Worm (Caenorhabditis elegans) whole organism, young adult: Measurements from ENCODE around the gene cpsf-4.

ENCODE experiments used
- B0336.3 ChIP-seq: fragments of 200-800 bp; sonication (Bioruptor generic); IDR thresholded peaks from 2 replicates; pipeline ENCODE4 v1.3.6; 2022; ENCODE audit warnings: missing genetic modification characterization, missing compliant biosample characterization
- D2030.7 ChIP-seq: fragments of 200-800 bp; sonication (Bioruptor generic); IDR thresholded peaks from 2 replicates; pipeline ENCODE4 v1.3.6; 2022; ENCODE audit warnings: missing genetic modification reagents, missing genetic modification characterization, missing compliant biosample characterization
- F49E8.2 ChIP-seq: sonication (generic microtip); optimal IDR thresholded peaks from 3 replicates; lab custom pipeline; 2017; ENCODE audit warnings: missing genetic modification characterization, mild to moderate bottlenecking, missing compliant biosample characterization, antibody characterized with exemption, moderate library complexity; ENCODE audit not compliant: insufficient read depth
- F52B5.7 ChIP-seq: sonication (generic microtip); optimal IDR thresholded peaks from 2 replicates; lab custom pipeline; 2016; ENCODE audit warnings: mild to moderate bottlenecking, missing genetic modification characterization, missing compliant biosample characterization
- F55B11.4 ChIP-seq: sonication (generic microtip); optimal IDR thresholded peaks from 2 replicates; lab custom pipeline; 2016; ENCODE audit warnings: missing compliant biosample characterization, missing genetic modification characterization, borderline replicate concordance; ENCODE audit not compliant: insufficient read depth
- T07F8.4 ChIP-seq: sonication (generic microtip); optimal IDR thresholded peaks from 2 replicates; lab custom pipeline; 2016; ENCODE audit warnings: mild to moderate bottlenecking, missing genetic modification characterization, moderate library complexity, missing compliant biosample characterization
- Y53F4B.3 ChIP-seq: fragments of 200-800 bp; sonication (Bioruptor generic); IDR thresholded peaks from 2 replicates; pipeline ENCODE4 v1.3.6; 2022; ENCODE audit warnings: missing genetic modification reagents, missing genetic modification characterization, missing compliant biosample characterization
- Y53G8AR.9 ChIP-seq: fragments of 200-800 bp; sonication (Bioruptor generic); conservative IDR thresholded peaks from 2 replicates; pipeline ENCODE4 v1.3.6; 2022; ENCODE audit warnings: missing genetic modification reagents, missing genetic modification characterization, missing compliant biosample characterization
- Y56A3A.18 ChIP-seq: fragments of 200-800 bp; sonication (Bioruptor generic); IDR thresholded peaks from 2 replicates; pipeline ENCODE4 v1.3.6; 2022; ENCODE audit warnings: missing genetic modification reagents, missing genetic modification characterization, missing compliant biosample characterization
- Y67H2A.10 ChIP-seq: fragments of 200-800 bp; sonication (Bioruptor generic); conservative IDR thresholded peaks from 2 replicates; pipeline ENCODE4 v1.3.6; 2022; ENCODE audit warnings: missing genetic modification reagents, missing genetic modification characterization, missing compliant biosample characterization
- ama-1 ChIP-seq, 3 experiments: fragments of 150-350 bp in 1 of 3; sonication (generic microtip) in 2 of 3; optimal IDR thresholded peaks; 2 replicates each; lab custom pipeline; 2014 to 2018; ENCODE audit warnings: missing biosample characterization in 2 of 3, missing genetic modification characterization in 2 of 3, missing genetic modification reagents in 2 of 3
- attf-5 ChIP-seq: fragments of 200-800 bp; sonication (Bioruptor generic); optimal IDR thresholded peaks from 2 replicates; lab custom pipeline; 2018; ENCODE audit warnings: mild to moderate bottlenecking, missing genetic modification characterization, missing compliant biosample characterization
- ccch-3 ChIP-seq: fragments of 200-800 bp; sonication (Bioruptor generic); optimal IDR thresholded peaks from 2 replicates; lab custom pipeline; 2018; ENCODE audit warnings: mild to moderate bottlenecking, missing genetic modification characterization, missing compliant biosample characterization
- cebp-1 ChIP-seq, 2 experiments: fragments of 200-800 bp in 1 of 2; sonication (Bioruptor generic) in 1 of 2; sonication (generic microtip) in 1 of 2; IDR thresholded peaks in 1 of 2; optimal IDR thresholded peaks in 1 of 2; 2 replicates each; pipeline versions ENCODE4 v1.3.6 to Lab custom; 2017 to 2022; ENCODE audit warnings: missing compliant biosample characterization in 2 of 2, missing genetic modification characterization in 2 of 2, mild to moderate bottlenecking in 1 of 2, missing genetic modification reagents in 1 of 2, moderate library complexity in 1 of 2
- cebp-2 ChIP-seq: fragments of 200-800 bp; sonication (Bioruptor generic); IDR thresholded peaks from 2 replicates; pipeline ENCODE4 v1.3.6; 2022; ENCODE audit warnings: missing genetic modification characterization, missing compliant biosample characterization
- ceh-27 ChIP-seq: fragments of 200-800 bp; sonication (Bioruptor generic); optimal IDR thresholded peaks from 2 replicates; lab custom pipeline; 2018; ENCODE audit warnings: mild to moderate bottlenecking, missing genetic modification characterization, moderate library complexity, missing compliant biosample characterization
- ceh-58 ChIP-seq: fragments of 200-800 bp; sonication (Bioruptor generic); IDR thresholded peaks from 2 replicates; pipeline ENCODE4 v1.3.6; 2022; ENCODE audit warnings: missing genetic modification characterization, missing compliant biosample characterization
- dox-1 ChIP-seq: fragments of 200-800 bp; sonication (Bioruptor generic); IDR thresholded peaks from 2 replicates; pipeline ENCODE4 v1.3.6; 2022; ENCODE audit warnings: missing genetic modification reagents, missing genetic modification characterization, missing compliant biosample characterization
- egl-44 ChIP-seq: fragments of 200-800 bp; sonication (Bioruptor generic); IDR thresholded peaks from 2 replicates; pipeline ENCODE4 v1.3.6; 2022; ENCODE audit warnings: missing genetic modification reagents, missing genetic modification characterization, missing compliant biosample characterization
- ekl-4 ChIP-seq: fragments of 200-800 bp; sonication (Bioruptor generic); IDR thresholded peaks from 2 replicates; pipeline ENCODE4 v1.3.6; 2022; ENCODE audit warnings: missing genetic modification reagents, missing genetic modification characterization, missing compliant biosample characterization
- hmg-1.2 ChIP-seq: fragments of 200-800 bp; sonication (Bioruptor generic); IDR thresholded peaks from 2 replicates; pipeline ENCODE4 v1.3.6; 2022; ENCODE audit warnings: missing genetic modification reagents, missing genetic modification characterization, missing compliant biosample characterization
- hrde-1 ChIP-seq: sonication (generic microtip); optimal IDR thresholded peaks from 2 replicates; lab custom pipeline; 2016; ENCODE audit warnings: missing genetic modification characterization, mild to moderate bottlenecking, missing compliant biosample characterization, moderate library complexity, missing genotype, missing genetic modification reagents, borderline replicate concordance
- hsf-1 ChIP-seq: fragments of 200-800 bp; sonication (Bioruptor generic); IDR thresholded peaks from 2 replicates; pipeline ENCODE4 v1.3.6; 2022; ENCODE audit warnings: missing genetic modification reagents, missing genetic modification characterization, missing compliant biosample characterization
- let-526 ChIP-seq: fragments of 200-800 bp; sonication (Bioruptor generic); IDR thresholded peaks from 2 replicates; pipeline ENCODE4 v1.3.6; 2022; ENCODE audit warnings: missing genetic modification reagents, missing genetic modification characterization, missing compliant biosample characterization
- lin-35 ChIP-seq, 3 experiments: fragments of 150-350 bp in 2 of 3; sonication (generic microtip) in 1 of 3; optimal IDR thresholded peaks; 2 replicates each; lab custom pipeline; 2014 to 2018; ENCODE audit warnings: missing biosample characterization in 3 of 3, missing genetic modification characterization in 3 of 3, missing genetic modification reagents in 3 of 3
- lir-1 ChIP-seq: fragments of 200-800 bp; sonication (Bioruptor generic); conservative IDR thresholded peaks from 2 replicates; pipeline ENCODE4 v1.3.6; 2022; ENCODE audit warnings: missing genetic modification reagents, missing genetic modification characterization, missing compliant biosample characterization
- madf-6 ChIP-seq: fragments of 200-800 bp; sonication (Bioruptor generic); IDR thresholded peaks from 2 replicates; pipeline ENCODE4 v1.3.6; 2022; ENCODE audit warnings: missing genetic modification reagents, missing genetic modification characterization, missing compliant biosample characterization
- mcd-1 ChIP-seq: fragments of 200-800 bp; sonication (Bioruptor generic); IDR thresholded peaks from 2 replicates; pipeline ENCODE4 v1.3.6; 2022; ENCODE audit warnings: missing genetic modification reagents, missing genetic modification characterization, missing compliant biosample characterization
- mes-4 ChIP-seq: sonication (generic microtip); optimal IDR thresholded peaks from 2 replicates; lab custom pipeline; 2016; ENCODE audit warnings: missing genotype, missing genetic modification characterization, missing compliant biosample characterization
- nhr-120 ChIP-seq: fragments of 200-800 bp; sonication (Bioruptor generic); IDR thresholded peaks from 2 replicates; pipeline ENCODE4 v1.3.6; 2022; ENCODE audit warnings: missing genetic modification characterization, missing compliant biosample characterization
- nhr-80 ChIP-seq: sonication (generic microtip); optimal IDR thresholded peaks from 2 replicates; lab custom pipeline; 2016; ENCODE audit warnings: missing genetic modification characterization, missing compliant biosample characterization
- rpc-1 ChIP-seq, 2 experiments: fragments of 150-350 bp in 1 of 2; sonication (generic microtip) in 1 of 2; optimal IDR thresholded peaks; 2 replicates each; lab custom pipeline; 2014 to 2018; ENCODE audit warnings: missing biosample characterization in 1 of 2, missing genetic modification characterization in 1 of 2, missing genetic modification reagents in 1 of 2, missing genotype in 1 of 2
- tbx-9 ChIP-seq: sonication (generic microtip); optimal IDR thresholded peaks from 2 replicates; lab custom pipeline; 2016; ENCODE audit warnings: borderline replicate concordance, missing genetic modification characterization, inconsistent platforms, missing compliant biosample characterization
- ztf-6 ChIP-seq: fragments of 200-800 bp; sonication (Bioruptor generic); IDR thresholded peaks from 2 replicates; pipeline ENCODE4 v1.3.6; 2022; ENCODE audit warnings: missing genetic modification reagents, missing genetic modification characterization, missing compliant biosample characterization

cpsf-4 gene

DNA sequence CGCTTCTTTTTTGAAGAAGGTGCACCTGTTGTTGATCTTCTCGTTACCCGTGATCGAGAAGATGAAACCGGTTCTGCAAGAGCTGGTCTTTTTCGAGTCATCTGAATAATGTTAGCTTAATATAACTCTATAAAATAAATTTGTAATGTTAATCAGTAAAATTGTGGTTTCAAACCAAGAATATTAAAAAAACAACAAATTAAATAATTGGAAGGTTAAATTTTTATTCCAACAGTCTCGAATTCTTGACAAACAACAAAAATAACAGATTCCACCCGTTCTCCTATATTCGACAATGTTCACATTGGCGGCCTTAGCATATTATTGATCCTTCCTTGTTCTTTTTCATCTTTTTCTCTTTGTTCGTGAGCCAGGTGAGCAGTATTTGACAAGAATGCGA lies 1.1 kb downstream of the cpsf-4 start, which contains the start of gene mig-32:
Gene mig-32, minus strand, starts transcription at position 101 of the 400 bp plus-strand sequence.
- TF ChIP-seq F55B11.4 (tag; lab: Kevin White, UChicago) (no peak), tbx-9 (tag; lab: Kevin White, UChicago) (no peak), ekl-4 (GFP tag; lab: Robert Waterston, UW) (no peak), D2030.7 (GFP tag; lab: Robert Waterston, UW) (no peak), ztf-6 (GFP tag; lab: Robert Waterston, UW) (no peak), Y67H2A.10 (GFP tag; lab: Robert Waterston, UW) (no peak), Y53F4B.3 (GFP tag; lab: Robert Waterston, UW) (no peak), rpc-1 (optimal IDR thresholded peaks at IDR 0.05; lab: Kevin White, UChicago) (no peak), rpc-1 (tag; optimal IDR thresholded peaks at IDR 0.05; lab: Kevin White, UChicago) (no peak), ccch-3 (no peak), T07F8.4 (tag; lab: Kevin White, UChicago) (no peak)

DNA sequence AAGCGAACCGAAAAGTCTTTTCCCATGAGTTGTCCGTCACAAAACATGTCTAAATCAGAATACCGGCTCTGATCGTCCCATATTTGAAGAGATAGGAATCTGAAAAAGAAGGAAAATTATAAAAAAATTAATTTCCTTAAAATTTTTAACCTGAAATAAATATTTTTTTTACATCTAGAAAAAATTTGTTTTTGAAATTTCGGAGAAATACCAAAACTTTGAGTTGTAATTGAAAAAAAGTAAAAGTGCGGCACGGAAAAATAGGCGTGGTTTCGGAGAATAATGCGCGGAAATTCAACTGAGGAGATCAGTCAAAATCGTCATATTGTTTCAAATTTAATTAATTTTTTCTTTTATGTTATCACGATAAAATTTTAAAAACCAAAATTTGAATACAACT lies 3.7 kb downstream of the cpsf-4 start, which contains the start of gene F11A10.6:
Gene F11A10.6, minus strand, starts transcription at position 101 of the 400 bp plus-strand sequence.
- TF ChIP-seq lir-1 (GFP tag; lab: Robert Waterston, UW) (no peak), egl-44 (GFP tag; lab: Robert Waterston, UW) (no peak), ccch-3 (no peak), nhr-120 (GFP tag; lab: Robert Waterston, UW) (no peak), ceh-58 (GFP tag; lab: Robert Waterston, UW) (no peak), dox-1 (GFP tag; lab: Robert Waterston, UW) (no peak), let-526 (GFP tag; lab: Robert Waterston, UW) (no peak)

DNA sequence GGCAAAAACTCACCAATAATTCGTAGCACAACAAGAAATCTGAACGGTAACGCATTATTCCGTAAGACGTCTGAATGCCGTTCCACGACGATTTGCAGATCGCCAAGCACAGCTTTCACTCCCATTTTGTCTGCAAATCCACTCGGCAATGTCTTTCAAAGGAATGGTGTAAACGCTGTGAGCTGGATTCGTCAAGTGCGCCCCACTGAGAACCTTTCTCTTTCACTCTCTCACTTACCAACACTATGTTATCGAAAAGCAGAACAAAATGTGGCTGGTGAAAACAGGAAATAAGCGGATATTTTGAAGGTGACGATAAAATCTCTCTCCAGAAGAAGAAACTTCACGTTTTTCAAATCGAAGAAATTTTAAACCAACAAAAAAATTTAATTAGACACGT lies 4.3 kb downstream of the cpsf-4 start:
- peak; percentile 1 for TF ChIP-seq ama-1 (optimal IDR thresholded peaks at IDR 0.05; lab: Kevin White, UChicago)
- no peak for TF ChIP-seq ama-1 (GFP tag; optimal IDR thresholded peaks at IDR 0.05; lab: Kevin White, UChicago)
- TF ChIP-seq cebp-2 (GFP tag; lab: Robert Waterston, UW), result 0 out of 2 replicates have a peak, but pooled peaks have one; percentile 43
- TF ChIP-seq lin-35 (GFP tag; optimal IDR thresholded peaks at IDR 0.05; lab: Kevin White, UChicago), result peak in 1 of 3 experiments; percentile 14
- TF ChIP-seq ztf-6 (GFP tag; lab: Robert Waterston, UW), result no peak
- peak; percentile 5 for TF ChIP-seq F52B5.7 (tag; lab: Kevin White, UChicago)
- peak; percentile 66 for TF ChIP-seq ekl-4 (GFP tag; lab: Robert Waterston, UW)
- TF ChIP-seq Y53G8AR.9 (GFP tag; lab: Robert Waterston, UW), result no peak
- peak; percentile 35; the same call in 1 of the 2 replicates for TF ChIP-seq madf-6 (GFP tag; lab: Robert Waterston, UW)
- 0 out of 2 replicates have a peak, but pooled peaks have one; percentile 15 for TF ChIP-seq hsf-1
- TF ChIP-seq nhr-80 (tag; lab: Kevin White, UChicago), result peak; percentile 14
- TF ChIP-seq mes-4 (tag; lab: Kevin White, UChicago), result no peak
- TF ChIP-seq B0336.3 (GFP tag; lab: Robert Waterston, UW), result 0 out of 2 replicates have a peak, but pooled peaks have one; percentile 39
- TF ChIP-seq hmg-1.2 (GFP tag; lab: Robert Waterston, UW), result peak; percentile 54; the same call in 1 of the 2 replicates
- TF ChIP-seq F49E8.2, result no peak
- no peak for TF ChIP-seq cebp-1 (GFP tag; IDR thresholded peaks at IDR 0.05; lab: Robert Waterston, UW)
- TF ChIP-seq cebp-1 (tag; optimal IDR thresholded peaks at IDR 0.05; lab: Kevin White, UChicago), result peak; percentile 25
- TF ChIP-seq Y56A3A.18 (GFP tag; lab: Robert Waterston, UW), result 0 out of 2 replicates have a peak, but pooled peaks have one; percentile 10
- peak; percentile 8 for TF ChIP-seq attf-5 (GFP tag; lab: Kevin White, UChicago)
- peak; percentile 19 for TF ChIP-seq hrde-1
- TF ChIP-seq mcd-1 (GFP tag; lab: Robert Waterston, UW), result peak; percentile 48; the same call in 1 of the 2 replicates
- peak; percentile 39 for TF ChIP-seq ceh-27 (GFP tag; lab: Kevin White, UChicago)
